1 fruit fly cellular context compared by ENCODE assay signal in genomic region chr2L:9529858-9530378, dm6.
A peak's percentile ranks its signal among the peaks of the same experiment; 100 is the strongest.
TF ChIP-seq lines count a peak whose summit lies in the region.

No protein-coding gene starts in this region.

TF ChIP-seq in whole organism, embryonic, 481 proteins besides CTCF, POLR2A, EP300 and RAD21 (continued from another document):
- TF ChIP-seq CG18599 (GFP tag; optimal IDR thresholded peaks at IDR 0.05; lab: Kevin White, UChicago) (peak; percentile 8), mirr (GFP tag; optimal IDR thresholded peaks at IDR 0.05; lab: Kevin White, UChicago) (peak; percentile 36), pzg (GFP tag; optimal IDR thresholded peaks at IDR 0.05; lab: Kevin White, UChicago) (no peak)
